Fruit fly (Drosophila melanogaster) whole organism, pupa: Measurements from ENCODE around the gene CG42846.

Experiments used
- CG10348 ChIP-seq: fragments of 200-800 bp; sonication (Bioruptor generic); IDR thresholded peaks from 2 replicates; pipeline ENCODE4 v1.3.6; 2022; ENCODE audit warnings: missing biosample characterization, missing genetic modification characterization
- CG12605 ChIP-seq: fragments of 200-800 bp; sonication (Bioruptor generic); IDR thresholded peaks from 2 replicates; pipeline ENCODE4 v1.3.6; 2022; ENCODE audit warnings: missing biosample characterization, missing genetic modification characterization
- CG13204 ChIP-seq: fragments of 200-800 bp; sonication (Bioruptor generic); optimal IDR thresholded peaks from 2 replicates; lab custom pipeline; 2018; ENCODE audit warnings: missing biosample characterization, mild to moderate bottlenecking, missing genetic modification characterization, moderate library complexity
- CG14655 ChIP-seq: fragments of 200-800 bp; sonication (Bioruptor generic); optimal IDR thresholded peaks from 3 replicates; lab custom pipeline; 2017; ENCODE audit warnings: mild to moderate bottlenecking, missing biosample characterization, missing genetic modification reagents, missing genetic modification characterization
- CG15710 ChIP-seq: fragments of 200-800 bp; sonication (Bioruptor generic); optimal IDR thresholded peaks from 2 replicates; lab custom pipeline; 2018; ENCODE audit warnings: missing biosample characterization, mild to moderate bottlenecking, missing genetic modification characterization, moderate library complexity
- CG17806 ChIP-seq: fragments of 200-800 bp; sonication (Bioruptor generic); optimal IDR thresholded peaks from 2 replicates; lab custom pipeline; 2018; ENCODE audit warnings: missing biosample characterization, mild to moderate bottlenecking, missing genetic modification characterization, moderate library complexity
- CG32121 ChIP-seq: fragments of 200-800 bp; sonication (Bioruptor generic); IDR thresholded peaks from 2 replicates; pipeline ENCODE4 v1.3.6; 2022; ENCODE audit warnings: missing biosample characterization, missing genetic modification characterization
- CG34367 ChIP-seq: fragments of 200-800 bp; sonication (Bioruptor generic); optimal IDR thresholded peaks from 2 replicates; lab custom pipeline; 2018; ENCODE audit warnings: missing biosample characterization, mild to moderate bottlenecking, missing genetic modification characterization
- CG4496 ChIP-seq: fragments of 200-800 bp; sonication (Bioruptor generic); IDR thresholded peaks from 3 replicates; pipeline ENCODE4 v1.3.6; 2022; ENCODE audit warnings: missing biosample characterization, missing genetic modification characterization
- CG8159 ChIP-seq: fragments of 200-800 bp; sonication (Bioruptor generic); optimal IDR thresholded peaks from 3 replicates; lab custom pipeline; 2018; ENCODE audit warnings: missing biosample characterization, mild to moderate bottlenecking, missing genetic modification characterization, moderate library complexity
- CG8301 ChIP-seq: fragments of 200-800 bp; sonication (Bioruptor generic); optimal IDR thresholded peaks from 2 replicates; lab custom pipeline; 2018; ENCODE audit warnings: missing biosample characterization, mild to moderate bottlenecking, missing genetic modification characterization
- CG9948 ChIP-seq: fragments of 200-800 bp; sonication (Bioruptor generic); optimal IDR thresholded peaks from 2 replicates; lab custom pipeline; 2018; ENCODE audit warnings: missing biosample characterization, mild to moderate bottlenecking, missing genetic modification characterization, moderate library complexity
- D1 ChIP-seq: fragments of 200-800 bp; sonication (Bioruptor generic); optimal IDR thresholded peaks from 2 replicates; lab custom pipeline; 2018; ENCODE audit warnings: missing biosample characterization, mild to moderate bottlenecking, missing genetic modification characterization, moderate library complexity
- EcR ChIP-seq: fragments of 200-800 bp; sonication (Bioruptor generic); optimal IDR thresholded peaks from 3 replicates; lab custom pipeline; 2019; ENCODE audit warnings: missing biosample characterization, missing genetic modification characterization, mild to moderate bottlenecking, moderate library complexity, missing genetic modification reagents
- Ets98B ChIP-seq: fragments of 200-800 bp; sonication (Bioruptor generic); IDR thresholded peaks from 2 replicates; pipeline ENCODE4 v1.3.6; 2022; ENCODE audit warnings: missing biosample characterization, missing genetic modification characterization
- Pif1A ChIP-seq: fragments of 200-800 bp; sonication (Bioruptor generic); optimal IDR thresholded peaks from 3 replicates; lab custom pipeline; 2016; ENCODE audit warnings: missing biosample characterization, missing genetic modification characterization
- Pif1B ChIP-seq: fragments of 200-800 bp; sonication (Bioruptor generic); optimal IDR thresholded peaks from 3 replicates; lab custom pipeline; 2016; ENCODE audit warnings: missing biosample characterization, missing genetic modification characterization
- Snoo ChIP-seq: fragments of 200-800 bp; sonication (Bioruptor generic); optimal IDR thresholded peaks from 3 replicates; lab custom pipeline; 2017; ENCODE audit warnings: missing biosample characterization, mild to moderate bottlenecking, missing genetic modification characterization, inconsistent platforms
- fd96Ca ChIP-seq: fragments of 200-800 bp; sonication (Bioruptor generic); IDR thresholded peaks from 3 replicates; pipeline ENCODE4 v1.3.6; 2022; ENCODE audit warnings: missing biosample characterization, missing genetic modification characterization
- gl ChIP-seq: fragments of 200-800 bp; sonication (Bioruptor generic); optimal IDR thresholded peaks from 2 replicates; lab custom pipeline; 2018; ENCODE audit warnings: missing biosample characterization, mild to moderate bottlenecking, missing genetic modification characterization
- rn ChIP-seq: fragments of 200-800 bp; sonication (Bioruptor generic); IDR thresholded peaks from 2 replicates; pipeline ENCODE4 v1.3.6; 2022; ENCODE audit warnings: missing biosample characterization, missing genetic modification characterization

CG42846 gene

DNA sequence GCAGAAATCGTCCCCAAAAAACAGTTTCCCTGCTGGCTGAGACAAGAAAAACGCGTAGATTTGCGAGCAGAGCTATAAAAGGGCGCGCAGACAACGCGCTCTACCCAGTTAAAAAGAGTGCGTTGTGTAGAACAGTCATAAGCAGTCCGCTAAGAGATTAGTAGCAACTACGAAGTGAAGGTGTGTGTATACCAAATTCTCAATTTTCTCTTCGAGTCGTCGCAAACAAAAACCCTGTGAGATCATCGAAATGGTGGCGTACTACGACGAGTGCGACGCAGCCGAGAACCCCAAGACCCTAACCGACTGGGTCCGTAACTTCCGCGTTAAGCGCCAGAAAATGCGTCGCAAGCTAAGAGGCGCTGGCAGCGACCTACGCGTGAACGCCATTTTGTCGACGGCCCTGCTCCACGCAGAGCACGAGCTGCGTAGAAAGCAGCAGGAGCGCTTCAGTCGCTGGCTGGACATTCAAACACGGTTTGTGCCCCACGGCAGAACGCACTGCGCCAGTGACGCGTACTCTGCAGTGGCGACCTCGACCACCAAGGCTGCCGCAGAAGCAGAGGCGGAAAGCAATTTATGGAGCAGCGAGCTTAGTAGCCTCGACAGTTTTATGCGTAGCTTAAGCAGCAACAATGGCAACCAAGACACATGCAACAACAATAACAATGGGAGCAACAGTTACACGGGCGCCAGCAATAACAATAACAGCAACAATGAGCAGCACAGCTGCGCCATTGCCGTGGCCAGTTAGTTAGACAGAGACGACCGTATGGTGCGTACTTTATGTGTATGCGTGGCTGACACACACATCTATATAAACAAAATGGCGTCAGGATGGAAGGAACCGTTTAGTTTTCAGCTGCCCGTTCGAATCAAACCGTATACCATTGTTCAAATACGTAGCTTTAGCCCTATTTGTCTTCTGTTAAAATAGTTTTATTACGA, 7.1 kb downstream of the CG42846 start:
- TF ChIP-seq CG8159 (peak; percentile 26), CG9948 (tag; lab: Kevin White, UChicago) (no peak), Pif1A (no peak), CG4496 (GFP tag; lab: Robert Waterston, UW) (peak; percentile 58), CG12605 (GFP tag; lab: Robert Waterston, UW) (peak; percentile 15; the same call in 1 of the 2 replicates), fd96Ca (GFP tag; lab: Robert Waterston, UW) (peak; percentile 56; the same call in 2 of the 3 replicates)

DNA sequence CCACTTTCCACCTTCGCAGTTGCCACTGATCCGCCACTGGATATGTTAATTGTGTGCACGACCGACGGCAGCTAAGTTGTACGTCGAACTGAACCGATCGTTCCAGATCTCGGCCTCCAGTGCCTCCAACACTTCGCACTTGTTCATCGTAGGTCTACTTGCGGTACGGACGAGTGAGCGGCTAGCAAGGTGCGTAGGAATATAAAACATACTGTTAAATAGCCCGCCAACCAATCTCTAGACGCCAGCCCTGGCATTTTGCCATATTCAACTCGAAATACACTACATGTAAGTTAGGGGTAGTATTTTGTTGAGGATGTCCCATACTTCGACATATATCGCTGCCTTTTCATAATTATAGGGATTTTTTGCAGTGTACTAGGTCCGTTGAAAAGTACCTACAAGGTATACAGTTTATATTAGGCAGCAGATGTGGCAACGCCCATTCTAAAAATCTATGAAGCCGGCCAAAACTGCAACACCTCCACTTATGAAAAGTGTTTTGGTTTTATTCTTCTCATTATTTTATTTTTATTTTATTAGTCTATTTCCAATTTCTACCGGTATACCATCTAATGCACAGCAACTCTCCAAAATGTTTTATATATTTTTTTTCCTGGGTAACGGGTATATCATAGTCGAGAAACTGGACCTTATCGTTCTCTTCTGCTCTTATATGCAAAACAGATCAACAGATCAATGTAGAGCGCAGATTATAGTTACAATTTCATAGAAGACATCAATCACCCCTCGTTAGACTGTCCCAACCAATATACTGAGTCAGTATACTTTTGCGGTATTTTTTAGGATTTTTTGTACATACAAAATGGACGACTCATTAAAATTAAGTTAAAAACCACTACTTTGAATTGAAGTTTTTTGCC, 8.1 kb downstream of the CG42846 start, which contains the start of the genes pyx and CG33229:
Gene pyx (minus strand): TSS at position 51 of the 884 bp plus-strand sequence.
Gene CG33229 (plus strand): TSS at position 834 of the 884 bp plus-strand sequence.
- TF ChIP-seq CG14655 (GFP tag; lab: Kevin White, UChicago): peak; percentile 88
- no peak for TF ChIP-seq D1 (tag; lab: Kevin White, UChicago)
- TF ChIP-seq CG10348: no peak; the same call in none of the 2 replicates
- TF ChIP-seq Pif1A: peak; percentile 66
- TF ChIP-seq CG34367 (tag; lab: Kevin White, UChicago): peak; percentile 70
- peak; percentile 85 for TF ChIP-seq fd96Ca (GFP tag; lab: Robert Waterston, UW)
- TF ChIP-seq CG8159: peak; percentile 81
- peak; percentile 67 for TF ChIP-seq Snoo (tag; lab: Kevin White, UChicago)
- peak; percentile 57; the same call in 1 of the 2 replicates for TF ChIP-seq CG12605 (GFP tag; lab: Robert Waterston, UW)
- TF ChIP-seq Ets98B (GFP tag; lab: Robert Waterston, UW): peak; percentile 73
- TF ChIP-seq CG8301 (tag; lab: Kevin White, UChicago): peak; percentile 78
- peak; percentile 74 for TF ChIP-seq CG9948 (tag; lab: Kevin White, UChicago)
- TF ChIP-seq CG15710 (tag; lab: Kevin White, UChicago): peak; percentile 76
- peak; percentile 73; the same call in 2 of the 3 replicates for TF ChIP-seq CG4496 (GFP tag; lab: Robert Waterston, UW)
- no peak for TF ChIP-seq Pif1B (GFP tag; lab: Kevin White, UChicago)
- TF ChIP-seq gl (tag; lab: Kevin White, UChicago): no peak
- TF ChIP-seq CG13204 (GFP tag; lab: Kevin White, UChicago): no peak
- TF ChIP-seq CG17806 (tag; lab: Kevin White, UChicago): peak; percentile 68
- TF ChIP-seq EcR: no peak
- TF ChIP-seq rn (GFP tag; lab: Robert Waterston, UW): peak; percentile 36; the same call in 1 of the 2 replicates
- peak; percentile 81 for TF ChIP-seq CG32121 (GFP tag; lab: Robert Waterston, UW)

dm6 chr3L:217480-218118, 13.8 kb downstream of the CG42846 start, which contains the start of gene CG13877:
CG13877 (plus strand) TSS chr3L:218068.
- TF ChIP-seq CG32121 (GFP tag; lab: Robert Waterston, UW) (no peak), rn (GFP tag; lab: Robert Waterston, UW) (no peak), CG13204 (GFP tag; lab: Kevin White, UChicago) (no peak), CG12605 (GFP tag; lab: Robert Waterston, UW) (no peak), CG8301 (tag; lab: Kevin White, UChicago) (no peak), EcR (peak; percentile 50)

dm6 chr3L:216325-216724, 15.1 kb downstream of the CG42846 start, which contains the start of gene Kaz1-ORFB:
Kaz1-ORFB (plus strand) TSS chr3L:216625.
- TF ChIP-seq CG13204 (GFP tag; lab: Kevin White, UChicago): no peak
- TF ChIP-seq CG32121 (GFP tag; lab: Robert Waterston, UW): no peak
- no peak for TF ChIP-seq Pif1B (GFP tag; lab: Kevin White, UChicago)
- no peak for TF ChIP-seq Ets98B (GFP tag; lab: Robert Waterston, UW)
- TF ChIP-seq CG34367 (tag; lab: Kevin White, UChicago): no peak
- TF ChIP-seq CG15710 (tag; lab: Kevin White, UChicago): no peak
- TF ChIP-seq rn (GFP tag; lab: Robert Waterston, UW): no peak
- no peak for TF ChIP-seq CG8301 (tag; lab: Kevin White, UChicago)

DNA sequence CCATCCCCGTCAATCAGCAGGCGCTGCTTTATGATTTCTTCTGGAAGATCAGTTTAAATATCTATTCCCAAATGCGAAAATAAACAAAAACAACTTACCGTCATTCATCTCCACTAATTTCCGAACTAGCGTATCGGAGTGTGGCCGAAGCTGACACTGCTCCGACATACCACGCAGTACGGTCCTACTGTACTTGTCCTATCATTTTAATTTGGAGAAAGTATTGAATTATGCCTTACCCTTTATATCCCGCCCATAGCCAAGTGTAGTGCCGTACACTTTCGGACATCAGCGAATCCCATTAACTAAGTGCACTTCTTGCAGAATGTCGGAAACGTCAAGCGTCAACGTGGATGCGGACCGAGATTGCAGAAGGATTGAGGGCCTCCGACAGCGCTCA, 18.9 kb downstream of the CG42846 start, which contains the start of the genes thoc7 and Dis3l2:
Gene thoc7 (minus strand): TSS at position 168 of the 400 bp plus-strand sequence.
Gene Dis3l2 (plus strand): TSS at position 190 of the 400 bp plus-strand sequence.
- no peak for TF ChIP-seq CG14655 (GFP tag; lab: Kevin White, UChicago)
- TF ChIP-seq CG10348: no peak
- TF ChIP-seq rn (GFP tag; lab: Robert Waterston, UW): no peak
- no peak for TF ChIP-seq Snoo (tag; lab: Kevin White, UChicago)
- TF ChIP-seq Pif1A: no peak
- TF ChIP-seq CG15710 (tag; lab: Kevin White, UChicago): no peak
- TF ChIP-seq CG4496 (GFP tag; lab: Robert Waterston, UW): no peak
- TF ChIP-seq EcR: no peak
- no peak for TF ChIP-seq CG8301 (tag; lab: Kevin White, UChicago)
- TF ChIP-seq fd96Ca (GFP tag; lab: Robert Waterston, UW): no peak
- TF ChIP-seq CG13204 (GFP tag; lab: Kevin White, UChicago): no peak
- TF ChIP-seq CG34367 (tag; lab: Kevin White, UChicago): no peak
- no peak for TF ChIP-seq CG9948 (tag; lab: Kevin White, UChicago)
- no peak for TF ChIP-seq CG32121 (GFP tag; lab: Robert Waterston, UW)
- no peak for TF ChIP-seq Pif1B (GFP tag; lab: Kevin White, UChicago)
- TF ChIP-seq CG12605 (GFP tag; lab: Robert Waterston, UW): no peak
